Worm (Caenorhabditis elegans): ENCODE data around the gene act-3.

The act-3 gene

ce11 chrV:11029309-11029708 is 45.0 kb downstream of the act-3 start (continued):
- TF ChIP-seq hlh-11 (tag; optimal IDR thresholded peaks at IDR 0.05) (peak; percentile 2), Y48G9A.11 (GFP tag; IDR thresholded peaks at IDR 0.05) (no peak), daf-16 (GFP tag; optimal IDR thresholded peaks at IDR 0.05) (no peak), daf-16 (tag; optimal IDR thresholded peaks at IDR 0.05) (peak; percentile 29), jun-1 (tag; optimal IDR thresholded peaks at IDR 0.05) (no peak), dmd-9 (GFP tag; IDR thresholded peaks at IDR 0.05) (peak; percentile 69), nhr-6 (tag; optimal IDR thresholded peaks at IDR 0.05) (peak; percentile 46), nhr-237 (tag; optimal IDR thresholded peaks at IDR 0.05) (no peak), ZK337.2 (GFP tag; IDR thresholded peaks at IDR 0.05) (0 out of 2 replicates have a peak, but pooled peaks have one; percentile 53), unc-130 (GFP tag; optimal IDR thresholded peaks at IDR 0.05) (peak; percentile 88), unc-39 (tag; optimal IDR thresholded peaks at IDR 0.05) (no peak), ama-1 (optimal IDR thresholded peaks at IDR 0.05) (no peak), F44E2.7 (GFP tag; IDR thresholded peaks at IDR 0.05) (no peak), mes-2 (tag; optimal IDR thresholded peaks at IDR 0.05; ENCODE audit: poor library complexity, severe bottlenecking) (peak; percentile 97), lin-38 (GFP tag; IDR thresholded peaks at IDR 0.05) (peak; percentile 69), duxl-1 (tag; optimal IDR thresholded peaks at IDR 0.05; ENCODE audit: poor library complexity) (peak; percentile 68), mxl-3 (GFP tag; optimal IDR thresholded peaks at IDR 0.05) (peak; percentile 6), dve-1 (tag; optimal IDR thresholded peaks at IDR 0.05; ENCODE audit: insufficient read depth) (peak; percentile 42)

ce11 chrV:11027740-11028139 is 46.6 kb downstream of the act-3 start:
- TF ChIP-seq aha-1 (tag), result peak; percentile 92
- TF ChIP-seq lin-15B (tag; optimal IDR thresholded peaks at IDR 0.05), result no peak
- TF ChIP-seq ceh-62 (tag; optimal IDR thresholded peaks at IDR 0.05), result no peak
- TF ChIP-seq ceh-82 (tag; optimal IDR thresholded peaks at IDR 0.05), result no peak
- peak in 1 of 2 experiments; percentile 60 for TF ChIP-seq unc-62 (GFP tag; optimal IDR thresholded peaks at IDR 0.05 in 1 of 2)
- TF ChIP-seq unc-62 (tag; optimal IDR thresholded peaks at IDR 0.05), result no peak
- no peak for TF ChIP-seq mxl-2 (GFP tag; conservative IDR thresholded peaks at IDR 0.05)

DNA sequence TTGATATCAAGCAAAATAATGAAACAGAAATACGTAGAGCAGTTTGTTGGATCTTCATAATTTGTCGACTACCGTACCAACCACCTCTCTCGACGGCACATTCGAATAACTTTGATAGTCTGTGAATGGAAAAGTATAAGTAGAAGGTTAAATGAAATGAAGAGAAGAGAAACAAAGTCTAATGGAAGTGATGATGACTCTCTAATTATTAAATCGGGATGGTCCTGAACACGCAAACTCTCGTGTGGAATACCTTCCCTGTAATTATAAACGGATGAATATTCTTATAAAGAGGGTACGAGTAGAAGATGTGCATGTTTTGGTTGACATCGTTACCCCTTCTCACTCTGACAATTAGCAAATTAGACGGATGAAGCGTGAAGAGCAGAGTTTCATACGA is 51.5 kb downstream of the act-3 start, which contains the start of the genes C13G3.12 and hot-6:
C13G3.12 (minus strand) TSS at position 101 of the 400 bp plus-strand sequence.
hot-6 (minus strand) TSS at position 121 of the 400 bp plus-strand sequence.
- TF ChIP-seq ceh-20 (GFP tag; IDR thresholded peaks at IDR 0.05), result no peak
- TF ChIP-seq aha-1 (tag), result peak; percentile 86

Data from whole organism, L4 larva.